Fruit fly (Drosophila melanogaster) whole organism, embryonic: ENCODE measurements around the gene CG33181.

Experiments
- Ada2b ChIP-seq: fragments of 200-800 bp; sonication (Bioruptor generic); IDR thresholded peaks from 2 replicates; pipeline ENCODE4 v1.3.6; 2022; ENCODE audit warnings: missing biosample characterization, missing genetic modification characterization
- CG2199 ChIP-seq: fragments of 200-800 bp; sonication (Bioruptor generic); IDR thresholded peaks from 3 replicates; pipeline ENCODE4 v1.3.6; 2022; ENCODE audit warnings: missing biosample characterization, missing genetic modification characterization
- CG30403 ChIP-seq: fragments of 200-800 bp; sonication (Bioruptor generic); optimal IDR thresholded peaks from 3 replicates; lab custom pipeline; 2016; ENCODE audit warnings: missing biosample characterization, missing genetic modification characterization
- CG3838 ChIP-seq: fragments of 200-800 bp; sonication (Bioruptor generic); optimal IDR thresholded peaks from 3 replicates; lab custom pipeline; 2016; ENCODE audit warnings: missing biosample characterization, missing genetic modification characterization
- CG6813 ChIP-seq: fragments of 200-800 bp; sonication (Bioruptor generic); optimal IDR thresholded peaks from 2 replicates; lab custom pipeline; 2017; ENCODE audit warnings: missing biosample characterization, missing genetic modification characterization, mild to moderate bottlenecking, moderate library complexity, missing genetic modification reagents
- CG8359 ChIP-seq: fragments of 200-800 bp; sonication (Bioruptor generic); optimal IDR thresholded peaks from 2 replicates; lab custom pipeline; 2017; ENCODE audit warnings: missing biosample characterization, mild to moderate bottlenecking, missing genetic modification characterization, borderline replicate concordance
- CTCF ChIP-seq: fragments of 200-800 bp; sonication (Bioruptor generic); optimal IDR thresholded peaks from 2 replicates; lab custom pipeline; 2017; ENCODE audit warnings: missing biosample characterization, mild to moderate bottlenecking, missing genetic modification characterization, moderate library complexity
- Elba2 ChIP-seq: fragments of 200-800 bp; sonication (Bioruptor generic); optimal IDR thresholded peaks from 3 replicates; lab custom pipeline; 2016; ENCODE audit warnings: missing biosample characterization, missing genetic modification characterization
- Lim3 ChIP-seq: fragments of 200-800 bp; sonication (Bioruptor generic); IDR thresholded peaks from 2 replicates; pipeline ENCODE4 v1.3.6; 2022; ENCODE audit warnings: missing biosample characterization, missing genetic modification characterization
- croc ChIP-seq: fragments of 200-800 bp; sonication (Bioruptor generic); conservative IDR thresholded peaks from 3 replicates; pipeline ENCODE4 v1.3.6; 2022; ENCODE audit warnings: missing biosample characterization, missing genetic modification characterization
- jing ChIP-seq: fragments of 200-800 bp; sonication (Bioruptor generic); optimal IDR thresholded peaks from 2 replicates; lab custom pipeline; 2018; ENCODE audit warnings: missing biosample characterization, mild to moderate bottlenecking, missing genetic modification characterization
- pnt ChIP-seq: fragments of 200-800 bp; sonication (Bioruptor generic); optimal IDR thresholded peaks from 3 replicates; lab custom pipeline; 2016; ENCODE audit warnings: missing biosample characterization, missing genetic modification characterization
- ssp ChIP-seq: fragments of 200-800 bp; sonication (Bioruptor generic); IDR thresholded peaks from 2 replicates; pipeline ENCODE4 v1.3.6; 2022; ENCODE audit warnings: missing biosample characterization, missing genetic modification characterization

dm6 chrX:8468962-8469459 lies 20.1 kb upstream of the CG33181 start, which contains the start of gene CG12116:
- no peak for TF ChIP-seq CG6813
- TF ChIP-seq CG8359 (GFP tag; lab: Kevin White, UChicago), result no peak
- TF ChIP-seq CTCF (GFP tag; lab: Kevin White, UChicago), result no peak
- TF ChIP-seq CG30403 (GFP tag; lab: Kevin White, UChicago), result no peak
- no peak for TF ChIP-seq ssp (GFP tag; lab: Robert Waterston, UW)
- TF ChIP-seq CG2199, result no peak
- TF ChIP-seq croc (GFP tag; lab: Robert Waterston, UW), result no peak
- no peak for TF ChIP-seq jing (GFP tag; lab: Kevin White, UChicago)
- no peak for TF ChIP-seq Lim3
- no peak for TF ChIP-seq Ada2b (GFP tag; lab: Robert Waterston, UW)
- TF ChIP-seq Elba2 (GFP tag; lab: Kevin White, UChicago), result no peak
- TF ChIP-seq CG3838, result no peak
- TF ChIP-seq pnt (GFP tag; lab: Kevin White, UChicago), result no peak
